Fruit fly (Drosophila melanogaster): ENCODE data around the gene CG7990.

Gene CG7990

DNA sequence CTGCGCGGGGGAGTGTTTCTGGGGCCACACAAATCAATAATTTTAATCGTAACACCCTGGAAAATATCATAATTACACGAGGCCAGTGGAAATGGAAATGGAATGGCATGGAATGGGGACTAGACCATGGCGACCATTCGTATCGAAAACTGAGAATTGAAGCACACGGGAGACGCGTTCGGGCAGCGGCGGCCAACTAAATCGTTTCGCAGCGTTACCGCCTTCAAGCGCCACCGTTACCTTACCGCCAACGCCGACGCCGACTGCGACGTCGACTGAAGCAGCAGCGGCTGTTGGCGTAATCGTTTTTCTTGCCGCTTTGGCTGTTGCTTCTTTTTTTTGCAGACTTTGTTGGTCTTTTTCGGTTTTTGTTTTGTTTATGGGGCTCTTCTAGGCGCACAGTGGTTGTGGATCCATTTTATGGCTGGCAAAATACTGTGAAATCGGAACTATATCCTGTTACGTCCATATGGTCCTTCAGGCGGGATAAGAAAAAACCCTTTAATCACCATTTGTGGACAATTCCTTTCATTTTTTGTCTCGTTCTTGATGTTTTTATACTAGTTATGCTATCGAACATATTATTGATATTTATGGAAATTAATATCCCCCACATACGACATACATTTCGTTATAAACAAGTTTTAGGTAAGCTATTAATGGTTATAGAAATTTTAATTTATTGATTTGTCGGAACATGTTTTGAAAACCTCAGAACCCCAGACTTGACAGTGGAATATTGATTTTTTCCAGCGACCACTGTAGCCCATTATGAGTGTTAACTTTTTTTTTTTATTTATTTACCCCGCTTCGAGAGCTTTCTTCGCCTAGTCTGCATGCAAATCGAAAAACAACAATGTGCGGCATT lies 36.4 kb downstream of the CG7990 start (continued):
- TF ChIP-seq CG6689 (GFP tag; IDR thresholded peaks at IDR 0.05) = peak; percentile 38; the same call in 1 of the 2 replicates
- peak; percentile 2 for TF ChIP-seq CG30403 (GFP tag; optimal IDR thresholded peaks at IDR 0.05)
- peak in 1 of 2 experiments; percentile 11 for TF ChIP-seq dpn (GFP tag; optimal IDR thresholded peaks at IDR 0.05)
- no peak for TF ChIP-seq MTF-1 (GFP tag; optimal IDR thresholded peaks at IDR 0.05; ENCODE audit: borderline replicate concordance)
- no peak for TF ChIP-seq Sry-β (GFP tag; optimal IDR thresholded peaks at IDR 0.05)
- peak; percentile 16 for TF ChIP-seq mam (GFP tag; optimal IDR thresholded peaks at IDR 0.05)
- TF ChIP-seq chinmo (GFP tag; IDR thresholded peaks at IDR 0.05; ENCODE audit: partially characterized antibody) = peak; percentile 78; the same call in 2 of the 4 replicates
- TF ChIP-seq CG17361 (GFP tag; IDR thresholded peaks at IDR 0.05) = 0 out of 3 replicates have a peak, but pooled peaks have one; percentile 23
- TF ChIP-seq NK7.1 (GFP tag; optimal IDR thresholded peaks at IDR 0.05) = no peak
- TF ChIP-seq crol (GFP tag; IDR thresholded peaks at IDR 0.05) = peak; percentile 52; the same call in 1 of the 2 replicates
- no peak for TF ChIP-seq chm (GFP tag; IDR thresholded peaks at IDR 0.05)
- peak; percentile 36 for TF ChIP-seq CG2678 (tag; optimal IDR thresholded peaks at IDR 0.05)
- 0 out of 3 replicates have a peak, but pooled peaks have one; percentile 41 for TF ChIP-seq ci (GFP tag; IDR thresholded peaks at IDR 0.05)
- peak; percentile 24 for TF ChIP-seq Ssrp (tag; optimal IDR thresholded peaks at IDR 0.05)
- no peak for TF ChIP-seq tll (GFP tag; optimal IDR thresholded peaks at IDR 0.05)
- peak; percentile 17 for TF ChIP-seq CG3281 (GFP tag; optimal IDR thresholded peaks at IDR 0.05)
- TF ChIP-seq wdn (GFP tag; IDR thresholded peaks at IDR 0.05) = no peak
- TF ChIP-seq seq (GFP tag; IDR thresholded peaks at IDR 0.05) = peak; percentile 31; the same call in 1 of the 2 replicates
- peak; percentile 31; the same call in 1 of the 3 replicates for TF ChIP-seq tgo (GFP tag; IDR thresholded peaks at IDR 0.05)
- no peak for TF ChIP-seq CG1647 (GFP tag; optimal IDR thresholded peaks at IDR 0.05)
- peak; percentile 17 for TF ChIP-seq lilli (GFP tag; optimal IDR thresholded peaks at IDR 0.05)
- peak; percentile 42 for TF ChIP-seq CG9437 (GFP tag; optimal IDR thresholded peaks at IDR 0.05)
- TF ChIP-seq onecut (GFP tag; IDR thresholded peaks at IDR 0.05) = peak; percentile 57; the same call in 1 of the 2 replicates
- peak; percentile 43 for TF ChIP-seq Deaf1 (tag; optimal IDR thresholded peaks at IDR 0.05)
- no peak for TF ChIP-seq disco-r (GFP tag; optimal IDR thresholded peaks at IDR 0.05)
- TF ChIP-seq slbo (GFP tag; IDR thresholded peaks at IDR 0.05) = peak; percentile 39
- TF ChIP-seq Meics (GFP tag; optimal IDR thresholded peaks at IDR 0.05) = peak; percentile 40
- TF ChIP-seq Ets97D (GFP tag; optimal IDR thresholded peaks at IDR 0.05) = no peak
- peak; percentile 14 for TF ChIP-seq mirr (GFP tag; optimal IDR thresholded peaks at IDR 0.05)
- TF ChIP-seq prd (optimal IDR thresholded peaks at IDR 0.05) = no peak
- TF ChIP-seq prd (GFP tag; IDR thresholded peaks at IDR 0.05) = peak; percentile 46; the same call in 2 of the 3 replicates
- peak; percentile 19 for TF ChIP-seq nmo (GFP tag; optimal IDR thresholded peaks at IDR 0.05)
- no peak for TF ChIP-seq bsh (GFP tag; optimal IDR thresholded peaks at IDR 0.05)
- peak; percentile 8 for TF ChIP-seq abd-A (tag; optimal IDR thresholded peaks at IDR 0.05)
- peak; percentile 94 for TF ChIP-seq sug (tag; optimal IDR thresholded peaks at IDR 0.05)
- TF ChIP-seq Dref (GFP tag; IDR thresholded peaks at IDR 0.05) = no peak
- peak; percentile 9; the same call in 1 of the 2 replicates for TF ChIP-seq Ptx1 (GFP tag; IDR thresholded peaks at IDR 0.05)
- peak; percentile 19 for TF ChIP-seq ATbp (GFP tag; optimal IDR thresholded peaks at IDR 0.05)
- no peak for TF ChIP-seq CG17612 (GFP tag; IDR thresholded peaks at IDR 0.05)
- peak; percentile 49 for TF ChIP-seq CG11504 (tag; optimal IDR thresholded peaks at IDR 0.05)
- TF ChIP-seq fd96Cb (tag; optimal IDR thresholded peaks at IDR 0.05) = peak; percentile 10
- TF ChIP-seq CG10654 (GFP tag; optimal IDR thresholded peaks at IDR 0.05) = no peak
- no peak for TF ChIP-seq Hey (tag; optimal IDR thresholded peaks at IDR 0.05)
- no peak for TF ChIP-seq CG4617 (GFP tag; optimal IDR thresholded peaks at IDR 0.05; ENCODE audit: borderline replicate concordance)
- TF ChIP-seq CG12155 (GFP tag; optimal IDR thresholded peaks at IDR 0.05) = no peak
- peak; percentile 73 for TF ChIP-seq sens (GFP tag)
- TF ChIP-seq Side (GFP tag; optimal IDR thresholded peaks at IDR 0.05) = no peak
- no peak for TF ChIP-seq hkb (optimal IDR thresholded peaks at IDR 0.05)
- no peak for TF ChIP-seq hkb (GFP tag; IDR thresholded peaks at IDR 0.05)

All from whole organism, embryonic.